Fruit fly (Drosophila melanogaster) whole organism, adult: ENCODE data around the gene Obp93a.

Source experiments
- CG11617 ChIP-seq: fragments of 200-800 bp; sonication (Bioruptor generic); optimal IDR thresholded peaks from 2 replicates; lab custom pipeline; 2017; ENCODE audit warnings: mild to moderate bottlenecking, missing biosample characterization, missing genetic modification reagents, missing genetic modification characterization
- CG1620 ChIP-seq: fragments of 200-800 bp; sonication (Bioruptor generic); optimal IDR thresholded peaks from 2 replicates; lab custom pipeline; 2016; ENCODE audit warnings: missing biosample characterization, missing genetic modification characterization
- cic ChIP-seq: fragments of 200-800 bp; sonication (Bioruptor generic); optimal IDR thresholded peaks from 2 replicates; lab custom pipeline; 2017; ENCODE audit warnings: missing biosample characterization, mild to moderate bottlenecking, missing genetic modification characterization, moderate library complexity

dm6 chr3R:21133517-21133916 lies 4.0 kb upstream of the Obp93a start, which contains the start of gene Trm7-34:
- TF ChIP-seq cic (GFP tag; lab: Kevin White, UChicago) (no peak), CG11617 (GFP tag; lab: Kevin White, UChicago) (no peak), CG1620 (GFP tag; lab: Kevin White, UChicago) (no peak)
